Worm (Caenorhabditis elegans) whole organism, L4 larva: Measurements from ENCODE around the gene hrg-1.
A peak's percentile ranks its signal among the peaks of the same experiment; 100 is the strongest.

Source experiments
- hif-1 ChIP-seq, 2 experiments: sonication (generic microtip); optimal IDR thresholded peaks; 2 replicates each; lab custom pipeline; 2016 to 2017; ENCODE audit warnings: missing compliant biosample characterization in 2 of 2, missing genetic modification characterization in 2 of 2, missing genetic modification reagents in 2 of 2, missing genotype in 2 of 2, mild to moderate bottlenecking in 1 of 2
- jun-1 ChIP-seq: fragments of 150-350 bp; optimal IDR thresholded peaks from 2 replicates; lab custom pipeline; 2014; ENCODE audit warnings: missing biosample characterization, missing genetic modification reagents, missing genetic modification characterization
- nhr-11 ChIP-seq: fragments of 150-350 bp; optimal IDR thresholded peaks from 2 replicates; lab custom pipeline; 2014; ENCODE audit warnings: missing biosample characterization, missing genetic modification characterization
- nhr-76 ChIP-seq: fragments of 150-350 bp; optimal IDR thresholded peaks from 2 replicates; lab custom pipeline; 2014; ENCODE audit warnings: missing biosample characterization, missing genetic modification characterization
- unc-62 ChIP-seq, 3 experiments: fragments of 150-350 bp in 1 of 3; sonication (generic microtip); optimal IDR thresholded peaks in 2 of 3; peaks in 1 of 3; 1 replicate in 1 of 3; 2 replicates in 2 of 3; lab custom pipeline; 2014 to 2017; ENCODE audit warnings: missing biosample characterization in 3 of 3, missing genetic modification characterization in 3 of 3, missing genetic modification reagents in 3 of 3, missing genotype in 1 of 3

ce11 chrX:3974160-3974559 is 41.9 kb downstream of the hrg-1 start:
- no peak for TF ChIP-seq nhr-11 (tag; lab: Kevin White, UChicago)
- no peak for TF ChIP-seq nhr-76 (tag; lab: Kevin White, UChicago)
- TF ChIP-seq unc-62 (GFP tag; optimal IDR thresholded peaks at IDR 0.05 in 1 of 2; lab: Kevin White, UChicago), result peak in 1 of 2 experiments; percentile 83
- TF ChIP-seq unc-62 (tag; optimal IDR thresholded peaks at IDR 0.05; lab: Kevin White, UChicago), result no peak
- TF ChIP-seq hif-1 (tag; optimal IDR thresholded peaks at IDR 0.05; lab: Kevin White, UChicago), result no peak
- no peak for TF ChIP-seq jun-1
